Fruit fly (Drosophila melanogaster): ENCODE measurements around the gene CG34260.

DNA sequence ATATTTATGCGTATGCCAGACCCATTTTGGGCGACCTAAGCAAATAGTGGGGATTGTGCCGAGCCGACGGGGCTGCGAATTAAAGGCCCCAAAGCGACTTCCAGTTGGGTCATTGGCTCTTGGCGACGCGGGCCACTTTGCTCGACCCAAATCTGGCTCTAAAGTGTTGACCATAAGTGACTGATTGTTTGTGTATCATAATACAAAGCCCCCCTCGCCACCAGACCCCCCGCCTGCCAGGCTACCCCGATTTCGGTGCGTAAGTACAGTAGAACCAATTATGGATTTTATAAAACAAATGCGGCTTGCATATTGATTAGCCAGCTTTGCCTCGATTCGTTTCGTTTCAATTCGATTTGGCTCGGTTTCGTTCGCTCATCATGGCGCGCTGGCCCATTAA, 42.2 kb upstream of the CG34260 start:
- TF ChIP-seq CG11617 (GFP tag; optimal IDR thresholded peaks at IDR 0.05) (no peak), bab1 (GFP tag; optimal IDR thresholded peaks at IDR 0.05) (no peak), Clk (GFP tag; optimal IDR thresholded peaks at IDR 0.05) (no peak), kay (GFP tag; ENCODE audit: borderline replicate concordance) (no peak), cic (GFP tag; optimal IDR thresholded peaks at IDR 0.05) (no peak), Hr96 (GFP tag; optimal IDR thresholded peaks at IDR 0.05) (no peak), cnc (optimal IDR thresholded peaks at IDR 0.05) (no peak), Mnt (GFP tag; optimal IDR thresholded peaks at IDR 0.05) (no peak)

All from whole organism, adult.